Worm (Caenorhabditis elegans): ENCODE measurements around the gene nspg-4.

- no peak for TF ChIP-seq nfya-1 (tag; optimal IDR thresholded peaks at IDR 0.05)
- TF ChIP-seq pha-4 (tag; optimal IDR thresholded peaks at IDR 0.05) = no peak
- TF ChIP-seq sox-4 (tag; optimal IDR thresholded peaks at IDR 0.05) = no peak
- no peak for TF ChIP-seq unc-3 (GFP tag; conservative IDR thresholded peaks at IDR 0.05)
- TF ChIP-seq unc-3 (tag; optimal IDR thresholded peaks at IDR 0.05) = no peak
Observed at ce11 chrX:3306594-3307296, 43.5 kb downstream of the nspg-4 start.
